Worm (Caenorhabditis elegans) whole organism, late embryonic: ENCODE data around the gene str-4.

Source experiments
- T23F11.4 ChIP-seq: fragments of 200-800 bp; sonication (Bioruptor generic); optimal IDR thresholded peaks from 2 replicates; lab custom pipeline; 2018; ENCODE audit warnings: mild to moderate bottlenecking, missing genetic modification characterization, missing compliant biosample characterization
- Y22D7AL.16 ChIP-seq: sonication (generic microtip); optimal IDR thresholded peaks from 2 replicates; lab custom pipeline; 2016; ENCODE audit warnings: missing genetic modification characterization, missing compliant biosample characterization
- ama-1 ChIP-seq: fragments of 150-350 bp; optimal IDR thresholded peaks from 2 replicates; lab custom pipeline; 2014
- ceh-19 ChIP-seq: fragments of 200-800 bp; sonication (Bioruptor generic); optimal IDR thresholded peaks from 2 replicates; lab custom pipeline; 2018; ENCODE audit warnings: mild to moderate bottlenecking, missing genetic modification characterization, missing compliant biosample characterization
- ceh-2 ChIP-seq: sonication (generic microtip); optimal IDR thresholded peaks from 2 replicates; lab custom pipeline; 2016; ENCODE audit warnings: missing genotype, missing genetic modification characterization, missing compliant biosample characterization
- ceh-48 ChIP-seq: sonication (generic microtip); optimal IDR thresholded peaks from 2 replicates; lab custom pipeline; 2016; ENCODE audit warnings: missing genetic modification characterization, inconsistent platforms, missing compliant biosample characterization
- che-1 ChIP-seq: sonication (generic microtip); optimal IDR thresholded peaks from 2 replicates; lab custom pipeline; 2016; ENCODE audit warnings: mild to moderate bottlenecking, missing genetic modification characterization, missing compliant biosample characterization
- dmd-4 ChIP-seq: sonication (generic microtip); optimal IDR thresholded peaks from 2 replicates; lab custom pipeline; 2016; ENCODE audit warnings: borderline replicate concordance, missing genetic modification characterization, missing compliant biosample characterization
- dve-1 ChIP-seq: sonication (generic microtip); optimal IDR thresholded peaks from 2 replicates; lab custom pipeline; 2017; ENCODE audit warnings: antibody characterized with exemption, mild to moderate bottlenecking, missing genetic modification characterization, missing compliant biosample characterization
- elt-2 ChIP-seq: sonication (generic microtip); optimal IDR thresholded peaks from 2 replicates; lab custom pipeline; 2016; ENCODE audit warnings: missing genetic modification reagents, missing genetic modification characterization, missing compliant biosample characterization
- elt-4 ChIP-seq: sonication (generic microtip); optimal IDR thresholded peaks from 2 replicates; lab custom pipeline; 2016; ENCODE audit warnings: missing genetic modification characterization, missing compliant biosample characterization
- hlh-13 ChIP-seq: fragments of 200-800 bp; sonication (Bioruptor generic); optimal IDR thresholded peaks from 2 replicates; lab custom pipeline; 2018; ENCODE audit warnings: mild to moderate bottlenecking, missing genetic modification characterization, missing compliant biosample characterization
- hlh-15 ChIP-seq: sonication (generic microtip); optimal IDR thresholded peaks from 2 replicates; lab custom pipeline; 2016; ENCODE audit warnings: missing genetic modification characterization, missing compliant biosample characterization
- hlh-6 ChIP-seq: sonication (generic microtip); optimal IDR thresholded peaks from 2 replicates; lab custom pipeline; 2016; ENCODE audit warnings: missing genotype, missing genetic modification characterization, missing compliant biosample characterization
- hlh-8 ChIP-seq: sonication (generic microtip); optimal IDR thresholded peaks from 2 replicates; lab custom pipeline; 2016; ENCODE audit warnings: missing genotype, missing genetic modification characterization, missing compliant biosample characterization
- lim-6 ChIP-seq: sonication (generic microtip); optimal IDR thresholded peaks from 2 replicates; lab custom pipeline; 2016; ENCODE audit warnings: missing genetic modification characterization, missing compliant biosample characterization
- mec-3 ChIP-seq: sonication (generic microtip); optimal IDR thresholded peaks from 2 replicates; lab custom pipeline; 2016; ENCODE audit warnings: borderline replicate concordance, missing genetic modification characterization, missing compliant biosample characterization
- nfya-1 ChIP-seq: sonication (generic microtip); optimal IDR thresholded peaks from 2 replicates; lab custom pipeline; 2017; ENCODE audit warnings: missing genetic modification characterization, mild to moderate bottlenecking, missing compliant biosample characterization, antibody characterized with exemption, moderate library complexity
- nhr-11 ChIP-seq: fragments of 150-350 bp; optimal IDR thresholded peaks from 2 replicates; lab custom pipeline; 2014; ENCODE audit warnings: missing biosample characterization, missing genetic modification characterization
- npax-4 ChIP-seq: sonication (generic microtip); optimal IDR thresholded peaks from 2 replicates; lab custom pipeline; 2016; ENCODE audit warnings: missing genetic modification characterization, missing compliant biosample characterization
- odd-2 ChIP-seq: sonication (generic microtip); optimal IDR thresholded peaks from 2 replicates; lab custom pipeline; 2017; ENCODE audit warnings: antibody characterized with exemption, mild to moderate bottlenecking, missing genetic modification characterization, missing compliant biosample characterization
- pag-3 ChIP-seq: sonication (generic microtip); optimal IDR thresholded peaks from 2 replicates; lab custom pipeline; 2016; ENCODE audit warnings: missing compliant biosample characterization, missing genetic modification characterization, borderline replicate concordance
- pat-9 ChIP-seq: fragments of 200-800 bp; sonication (Bioruptor generic); optimal IDR thresholded peaks from 2 replicates; lab custom pipeline; 2018; ENCODE audit warnings: mild to moderate bottlenecking, missing genetic modification characterization, moderate library complexity, missing compliant biosample characterization
- pha-4 ChIP-seq: fragments of 150-350 bp; optimal IDR thresholded peaks from 2 replicates; lab custom pipeline; 2018; ENCODE audit warnings: missing biosample characterization, missing genetic modification reagents, missing genetic modification characterization
- pqm-1 ChIP-seq: sonication (generic microtip); optimal IDR thresholded peaks from 2 replicates; lab custom pipeline; 2016; ENCODE audit warnings: missing genetic modification characterization, missing compliant biosample characterization
- pros-1 ChIP-seq: fragments of 150-350 bp; optimal IDR thresholded peaks from 2 replicates; lab custom pipeline; 2014; ENCODE audit warnings: missing biosample characterization, missing genetic modification reagents, missing genetic modification characterization
- ref-2 ChIP-seq: sonication (generic microtip); optimal IDR thresholded peaks from 2 replicates; lab custom pipeline; 2016; ENCODE audit warnings: missing genetic modification characterization, missing compliant biosample characterization
- rnt-1 ChIP-seq: sonication (generic microtip); optimal IDR thresholded peaks from 2 replicates; lab custom pipeline; 2016; ENCODE audit warnings: missing genetic modification characterization, missing compliant biosample characterization
- sox-2 ChIP-seq: fragments of 200-800 bp; sonication (Bioruptor generic); IDR thresholded peaks from 2 replicates; pipeline ENCODE4 v1.3.6; 2022; ENCODE audit warnings: missing genetic modification reagents, missing genetic modification characterization, missing compliant biosample characterization
- tbx-2 ChIP-seq: sonication (generic microtip); optimal IDR thresholded peaks from 2 replicates; lab custom pipeline; 2016; ENCODE audit warnings: missing genetic modification characterization, missing compliant biosample characterization
- tbx-7 ChIP-seq: sonication (generic microtip); optimal IDR thresholded peaks from 2 replicates; lab custom pipeline; 2016; ENCODE audit warnings: missing genotype, missing genetic modification characterization, missing compliant biosample characterization
- unc-42 ChIP-seq: sonication (generic microtip); optimal IDR thresholded peaks from 2 replicates; lab custom pipeline; 2016; ENCODE audit warnings: missing genotype, missing genetic modification characterization, missing compliant biosample characterization
- zip-5 ChIP-seq: sonication (generic microtip); optimal IDR thresholded peaks from 2 replicates; lab custom pipeline; 2016; ENCODE audit warnings: missing genetic modification characterization, missing compliant biosample characterization
- ztf-16 ChIP-seq: sonication (generic microtip); optimal IDR thresholded peaks from 2 replicates; lab custom pipeline; 2017; ENCODE audit warnings: missing genetic modification characterization, missing compliant biosample characterization

Gene str-4

DNA sequence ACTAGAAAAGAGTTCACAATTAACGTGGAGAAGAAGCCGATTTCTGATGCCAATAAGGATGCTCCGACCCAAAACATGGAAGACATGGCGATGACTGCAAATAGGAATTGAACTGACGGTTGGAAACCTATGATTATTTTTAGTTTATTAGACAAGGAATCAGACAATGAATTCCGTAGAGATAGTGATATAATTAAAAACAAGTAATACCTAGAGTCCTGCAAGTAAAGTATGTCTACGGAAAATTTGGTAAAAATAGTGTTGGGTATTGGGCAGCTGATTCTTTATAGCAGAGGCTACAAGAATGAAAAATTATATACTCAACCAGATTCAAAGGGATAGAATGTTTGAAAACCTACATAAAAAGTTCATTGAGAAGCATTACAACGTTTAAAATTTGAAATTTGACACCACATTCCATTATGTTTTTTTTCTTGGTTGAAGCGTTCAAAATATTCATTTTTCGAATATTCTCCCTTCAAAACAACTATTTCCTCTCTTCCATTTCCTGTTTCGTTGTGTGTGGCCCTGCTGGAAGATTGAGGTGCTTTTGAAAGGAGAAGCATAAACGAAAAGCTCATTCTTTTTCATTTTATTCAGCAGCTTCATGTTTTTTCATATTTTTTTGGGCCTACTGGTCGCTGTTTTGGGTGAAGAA lies at the start of gene str-4, which contains the start of gene lgc-48:
TSS of gene str-4 (minus strand) at position 101 of the 658 bp plus-strand sequence.
TSS of gene lgc-48 (plus strand) at position 608 of the 658 bp plus-strand sequence.
- TF ChIP-seq dmd-4 (no peak), ref-2 (tag; lab: Kevin White, UChicago) (no peak), T23F11.4 (GFP tag; lab: Kevin White, UChicago) (no peak), ceh-19 (GFP tag; lab: Kevin White, UChicago) (no peak), lim-6 (tag; lab: Kevin White, UChicago) (no peak), hlh-8 (tag; lab: Kevin White, UChicago) (no peak), ceh-2 (tag; lab: Kevin White, UChicago) (no peak), hlh-15 (tag; lab: Kevin White, UChicago) (no peak), ztf-16 (tag; lab: Kevin White, UChicago) (no peak), nhr-11 (tag; lab: Kevin White, UChicago) (no peak), hlh-13 (no peak), elt-4 (no peak), dve-1 (tag; lab: Kevin White, UChicago) (no peak), odd-2 (no peak)

DNA sequence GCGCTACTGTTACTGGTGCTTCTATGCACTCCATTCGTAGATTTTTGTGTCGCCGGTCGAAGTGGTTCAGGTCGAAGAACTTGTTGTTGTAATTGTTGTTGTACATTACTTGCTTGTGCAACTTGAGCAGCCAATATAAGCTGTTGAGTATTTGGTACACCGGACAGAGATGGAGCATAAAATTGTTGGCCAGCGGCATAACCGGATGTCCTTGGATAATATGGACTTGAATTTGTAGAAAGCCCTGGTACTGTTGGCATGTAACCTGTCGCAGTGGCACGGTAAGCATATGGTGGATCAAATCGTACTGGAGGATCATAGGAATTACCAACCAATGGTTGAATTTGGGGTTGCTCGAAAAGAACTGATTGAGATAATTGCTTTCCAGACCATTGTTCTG lies 49.4 kb upstream of the str-4 start:
- TF ChIP-seq mec-3 (tag; lab: Kevin White, UChicago) (no peak), pros-1 (tag; lab: Kevin White, UChicago) (no peak), pha-4 (tag; lab: Kevin White, UChicago) (no peak)

DNA sequence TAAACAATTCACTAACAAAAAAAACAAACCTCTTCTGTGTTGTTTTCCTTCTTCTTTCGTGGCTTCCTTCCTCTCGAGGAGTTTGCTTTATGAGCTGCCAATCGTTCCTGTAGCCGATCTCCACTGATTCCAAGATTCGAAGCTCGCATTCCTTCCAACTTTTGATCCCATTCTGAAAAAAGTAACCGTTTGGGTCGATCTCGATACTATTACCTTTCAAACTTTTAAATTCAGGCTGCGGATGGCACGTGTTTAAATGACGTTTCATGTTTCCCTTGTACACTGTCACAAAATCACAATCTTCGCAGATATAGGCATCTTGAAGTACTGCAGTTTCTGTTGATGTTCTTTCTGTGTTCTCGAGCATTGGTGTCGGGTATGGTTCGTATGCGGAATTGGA lies 47.9 kb upstream of the str-4 start:
- TF ChIP-seq ama-1 (lab: Kevin White, UChicago) (peak; percentile 10), Y22D7AL.16 (tag; lab: Kevin White, UChicago) (no peak)

DNA sequence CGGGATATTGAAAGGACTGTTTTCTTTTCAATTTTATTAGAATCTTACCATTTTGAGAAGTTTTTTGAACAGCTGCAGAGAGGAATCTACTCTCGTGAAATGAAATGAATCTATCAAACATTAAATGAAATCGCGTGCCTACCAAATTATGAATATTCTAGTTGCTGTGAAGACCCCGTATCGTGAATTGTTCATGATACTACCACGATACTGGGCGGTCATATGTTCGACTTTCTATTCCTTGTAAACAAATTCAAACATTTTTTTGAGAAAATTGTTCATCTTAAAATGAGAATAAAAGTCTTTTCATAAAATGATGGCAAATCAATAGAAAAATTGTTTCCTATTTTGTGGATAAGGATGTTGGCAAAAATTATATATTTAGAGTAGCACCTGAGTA lies 46.3 kb upstream of the str-4 start, which contains the start of gene gcy-34:
TSS of gene gcy-34 (minus strand) at position 101 of the 400 bp plus-strand sequence.
- TF ChIP-seq hlh-15 (tag; lab: Kevin White, UChicago) = no peak
- TF ChIP-seq pqm-1 (tag; lab: Kevin White, UChicago) = no peak

DNA sequence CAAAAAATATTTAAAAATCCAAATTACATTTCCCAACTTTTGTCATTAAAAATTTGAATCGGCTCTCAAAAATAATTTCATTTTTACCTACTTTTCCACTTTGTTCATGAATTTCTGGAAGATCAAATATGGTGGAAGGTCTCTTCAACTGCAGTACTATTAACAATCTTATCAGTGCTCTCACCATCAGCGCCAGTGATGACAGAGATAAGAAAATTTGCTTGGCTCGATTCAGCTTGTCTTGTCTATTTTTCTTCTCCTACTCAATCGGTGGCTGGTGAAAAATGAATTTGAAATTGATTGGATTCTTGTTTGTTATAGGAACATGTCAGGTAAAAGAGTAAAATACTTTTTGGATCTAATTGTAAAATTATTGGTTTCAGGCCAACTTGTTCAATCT lies 41.4 kb upstream of the str-4 start, which contains the start of gene cpz-2:
TSS of gene cpz-2 (plus strand) at position 210 of the 400 bp plus-strand sequence.
- no peak for TF ChIP-seq sox-2 (GFP tag; lab: Robert Waterston, UW)
- peak; percentile 72 for TF ChIP-seq elt-2 (tag; lab: Kevin White, UChicago)

DNA sequence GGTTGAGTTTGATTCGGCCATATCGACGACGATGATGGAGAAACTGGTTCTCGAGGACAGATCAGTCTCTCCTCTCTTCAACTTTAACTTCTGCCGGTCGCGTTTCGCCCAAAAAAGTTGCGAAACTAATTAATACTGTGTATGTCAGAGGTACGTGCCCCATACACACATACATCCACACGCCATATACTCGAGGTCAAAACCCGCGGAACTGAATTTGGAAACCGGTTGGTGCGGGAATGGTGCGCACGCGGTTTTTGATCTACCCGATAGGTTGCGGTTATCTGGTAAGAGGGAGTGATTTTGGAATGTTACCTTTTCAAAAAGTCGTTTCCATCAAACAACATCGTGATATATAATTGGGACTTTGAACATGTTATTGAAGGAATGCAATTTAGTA lies 40.6 kb upstream of the str-4 start, which contains the start of gene ifbp-1:
TSS of gene ifbp-1 (minus strand) at position 85 of the 400 bp plus-strand sequence.
- no peak for TF ChIP-seq hlh-13
- TF ChIP-seq mec-3 (tag; lab: Kevin White, UChicago) = no peak
- no peak for TF ChIP-seq hlh-8 (tag; lab: Kevin White, UChicago)
- TF ChIP-seq tbx-2 (tag; lab: Kevin White, UChicago) = no peak
- TF ChIP-seq nhr-11 (tag; lab: Kevin White, UChicago) = no peak
- no peak for TF ChIP-seq zip-5 (tag; lab: Kevin White, UChicago)
- TF ChIP-seq T23F11.4 (GFP tag; lab: Kevin White, UChicago) = no peak
- TF ChIP-seq npax-4 = no peak
- TF ChIP-seq pat-9 (tag; lab: Kevin White, UChicago) = no peak
- TF ChIP-seq tbx-7 (tag; lab: Kevin White, UChicago) = no peak
- TF ChIP-seq ceh-48 = no peak
- TF ChIP-seq rnt-1 (tag; lab: Kevin White, UChicago) = no peak
- no peak for TF ChIP-seq che-1
- TF ChIP-seq unc-42 (tag; lab: Kevin White, UChicago) = no peak
- no peak for TF ChIP-seq nfya-1 (tag; lab: Kevin White, UChicago)
- no peak for TF ChIP-seq hlh-6 (tag; lab: Kevin White, UChicago)
- no peak for TF ChIP-seq ceh-19 (GFP tag; lab: Kevin White, UChicago)
- no peak for TF ChIP-seq elt-2 (tag; lab: Kevin White, UChicago)
- no peak for TF ChIP-seq pag-3 (tag; lab: Kevin White, UChicago)
- TF ChIP-seq, all 69 proteins: peak for 0
